Fruit fly (Drosophila melanogaster): Measurements from ENCODE around the gene sstn.

Gene sstn

DNA sequence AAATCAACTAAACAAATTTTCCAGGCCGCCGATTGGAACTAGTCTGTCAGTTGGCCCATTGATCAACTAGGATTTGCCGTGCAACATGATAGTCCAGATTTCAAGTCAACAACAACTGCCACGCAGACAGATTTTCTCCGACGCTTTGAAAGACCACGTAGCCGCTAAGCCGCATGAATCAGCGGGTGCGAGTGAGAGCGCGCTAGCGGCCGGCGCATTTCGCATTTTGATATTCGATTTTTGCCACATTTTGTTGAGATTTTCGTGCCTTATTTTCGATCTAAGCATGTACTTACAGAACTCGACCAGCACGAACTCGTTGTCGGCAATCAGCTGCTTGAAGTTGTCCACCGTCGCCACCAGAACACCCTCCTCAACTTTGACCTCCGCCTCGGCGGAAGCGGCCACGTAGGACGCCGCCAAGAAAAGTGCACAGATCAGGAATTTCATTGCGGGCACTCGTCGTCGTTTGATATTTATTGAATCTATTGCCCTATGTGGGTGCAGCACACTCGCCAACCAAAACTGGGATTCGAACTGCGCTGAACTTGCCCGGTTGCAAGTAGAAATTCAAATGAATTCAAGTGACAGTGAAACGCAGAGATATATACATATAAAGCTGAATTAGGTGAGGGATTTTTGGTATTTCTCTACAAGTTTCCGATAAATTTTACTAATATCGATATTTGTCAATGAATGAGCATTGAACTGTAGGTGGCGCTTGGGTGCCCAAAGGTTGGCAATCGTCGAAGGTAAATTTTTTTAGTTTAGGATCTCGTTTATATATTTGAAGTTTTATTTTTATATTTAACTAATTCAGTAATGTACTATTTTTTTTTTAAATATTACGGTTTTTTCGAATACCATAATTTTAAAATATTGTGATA is 47.7 kb upstream of the sstn start, which contains the start of gene Pdi (continued):
- TF ChIP-seq z (GFP tag; IDR thresholded peaks at IDR 0.05) = no peak
- TF ChIP-seq Ets97D (GFP tag; optimal IDR thresholded peaks at IDR 0.05) = peak; percentile 65
- no peak for TF ChIP-seq CG9932 (GFP tag; IDR thresholded peaks at IDR 0.05)
- no peak for TF ChIP-seq CG7786 (GFP tag; optimal IDR thresholded peaks at IDR 0.05)
- no peak for TF ChIP-seq Ada2b (GFP tag; IDR thresholded peaks at IDR 0.05)
- peak; percentile 66 for TF ChIP-seq HmgD (GFP tag; optimal IDR thresholded peaks at IDR 0.05)
- TF ChIP-seq scrt (GFP tag; optimal IDR thresholded peaks at IDR 0.05) = peak; percentile 0
- TF ChIP-seq CG16863 (GFP tag; optimal IDR thresholded peaks at IDR 0.05) = no peak
- TF ChIP-seq CG5953 (GFP tag; IDR thresholded peaks at IDR 0.05) = no peak
- no peak for TF ChIP-seq CG11247 (GFP tag; IDR thresholded peaks at IDR 0.05)
- no peak for TF ChIP-seq Rx (GFP tag; IDR thresholded peaks at IDR 0.05)
- TF ChIP-seq CG11456 (GFP tag; IDR thresholded peaks at IDR 0.05) = no peak
- TF ChIP-seq ERR (GFP tag; optimal IDR thresholded peaks at IDR 0.05) = no peak
- no peak for TF ChIP-seq CG11723 (GFP tag; optimal IDR thresholded peaks at IDR 0.05)
- peak; percentile 97 for TF ChIP-seq Dip2 (GFP tag; IDR thresholded peaks at IDR 0.05)
- TF ChIP-seq Adf1 (GFP tag; IDR thresholded peaks at IDR 0.05) = 0 out of 2 replicates have a peak, but pooled peaks have one; percentile 7
- TF ChIP-seq eyg (GFP tag; optimal IDR thresholded peaks at IDR 0.05) = no peak
- no peak for TF ChIP-seq kah (GFP tag; optimal IDR thresholded peaks at IDR 0.05)
- peak; percentile 89 for TF ChIP-seq gfzf (GFP tag; optimal IDR thresholded peaks at IDR 0.05)
- peak; percentile 0 for TF ChIP-seq CG1602 (GFP tag; optimal IDR thresholded peaks at IDR 0.05)
- no peak for TF ChIP-seq Drgx (GFP tag; IDR thresholded peaks at IDR 0.05)
- TF ChIP-seq CG9876 (GFP tag; optimal IDR thresholded peaks at IDR 0.05) = no peak
- no peak for TF ChIP-seq CG10959 (GFP tag; IDR thresholded peaks at IDR 0.05)
- TF ChIP-seq CG14014 (GFP tag; IDR thresholded peaks at IDR 0.05) = no peak
- TF ChIP-seq vvl (GFP tag; IDR thresholded peaks at IDR 0.05) = peak; percentile 76
- TF ChIP-seq CG2202 (tag; optimal IDR thresholded peaks at IDR 0.05) = peak; percentile 12
- TF ChIP-seq HLHmδ (GFP tag; optimal IDR thresholded peaks at IDR 0.05) = peak; percentile 34
- TF ChIP-seq Tbp (GFP tag; optimal IDR thresholded peaks at IDR 0.05) = no peak
- TF ChIP-seq wek (GFP tag; optimal IDR thresholded peaks at IDR 0.05) = peak; percentile 59
- peak; percentile 91 for TF ChIP-seq Med (GFP tag)
- TF ChIP-seq Rfx (GFP tag; IDR thresholded peaks at IDR 0.05) = peak; percentile 59
- TF ChIP-seq CG11560 (tag; IDR thresholded peaks at IDR 0.05) = no peak; the same call in 2 of the 3 replicates
- TF ChIP-seq dysf (GFP tag; IDR thresholded peaks at IDR 0.05) = no peak
- TF ChIP-seq Hr39 (optimal IDR thresholded peaks at IDR 0.05) = no peak
- peak; percentile 3 for TF ChIP-seq tin (GFP tag; optimal IDR thresholded peaks at IDR 0.05)
- peak; percentile 2 for TF ChIP-seq cwo (GFP tag; optimal IDR thresholded peaks at IDR 0.05)
- TF ChIP-seq ara (GFP tag; IDR thresholded peaks at IDR 0.05) = no peak
- no peak for TF ChIP-seq Awh (GFP tag; IDR thresholded peaks at IDR 0.05)
- TF ChIP-seq CG7556 (GFP tag; optimal IDR thresholded peaks at IDR 0.05) = no peak
- no peak for TF ChIP-seq sr (GFP tag; IDR thresholded peaks at IDR 0.05)
- peak; percentile 21 for TF ChIP-seq CG30403 (GFP tag; optimal IDR thresholded peaks at IDR 0.05)
- no peak for TF ChIP-seq hth (optimal IDR thresholded peaks at IDR 0.05)
- no peak; the same call in 1 of the 2 replicates for TF ChIP-seq Atf6 (GFP tag; IDR thresholded peaks at IDR 0.05)
- TF ChIP-seq CG3163 (GFP tag; optimal IDR thresholded peaks at IDR 0.05) = no peak
- peak; percentile 25; the same call in 1 of the 2 replicates for TF ChIP-seq ssp (GFP tag; IDR thresholded peaks at IDR 0.05)
- TF ChIP-seq Fer3 (tag; optimal IDR thresholded peaks at IDR 0.05) = peak; percentile 26
- TF ChIP-seq HHEX (GFP tag; optimal IDR thresholded peaks at IDR 0.05) = no peak
- TF ChIP-seq CG2875 (GFP tag; optimal IDR thresholded peaks at IDR 0.05) = peak; percentile 11
- no peak for TF ChIP-seq CG8765 (GFP tag; IDR thresholded peaks at IDR 0.05)
- TF ChIP-seq Dll (GFP tag; IDR thresholded peaks at IDR 0.05; ENCODE audit: partially characterized antibody) = peak; percentile 73
- TF ChIP-seq Ptx1 (GFP tag; IDR thresholded peaks at IDR 0.05) = no peak
- no peak for TF ChIP-seq CG3281 (GFP tag; optimal IDR thresholded peaks at IDR 0.05)
